Worm (Caenorhabditis elegans): Measurements from ENCODE around the gene dbn-1.

The dbn-1 gene

DNA sequence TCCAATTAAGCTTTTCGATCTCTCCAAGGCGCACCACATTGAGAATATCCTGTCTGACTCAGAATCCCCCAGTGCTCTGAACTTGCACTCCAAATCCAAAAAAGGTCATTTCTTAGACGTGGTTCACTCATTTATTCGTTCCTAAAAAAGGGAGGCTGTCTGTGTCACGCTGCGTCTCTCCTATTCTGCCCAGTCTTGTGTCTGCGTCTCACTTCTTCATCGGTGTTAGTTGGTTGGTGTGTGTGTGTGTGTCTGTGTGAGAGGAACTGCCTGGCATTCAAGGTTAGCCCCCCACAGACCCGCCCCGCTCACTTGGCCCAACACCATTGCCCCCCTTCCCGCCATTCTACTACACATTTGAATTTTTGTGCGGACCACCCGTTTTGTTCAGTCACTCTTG lies 44.4 kb downstream of the dbn-1 start:
- TF ChIP-seq zfp-3 (GFP tag; conservative IDR thresholded peaks at IDR 0.05) (no peak), madf-5 (GFP tag; IDR thresholded peaks at IDR 0.05) (no peak), F49E8.2 (tag; optimal IDR thresholded peaks at IDR 0.05; ENCODE audit: borderline replicate concordance) (no peak), lim-7 (GFP tag; IDR thresholded peaks at IDR 0.05) (0 out of 2 replicates have a peak, but pooled peaks have one; percentile 35), ama-1 (optimal IDR thresholded peaks at IDR 0.05) (no peak), pqm-1 (tag; optimal IDR thresholded peaks at IDR 0.05) (no peak), tag-97 (GFP tag; IDR thresholded peaks at IDR 0.05) (no peak), lin-29 (GFP tag; IDR thresholded peaks at IDR 0.05) (no peak), jun-1 (tag; optimal IDR thresholded peaks at IDR 0.05) (no peak), nhr-76 (tag; optimal IDR thresholded peaks at IDR 0.05) (no peak), lir-3 (tag; optimal IDR thresholded peaks at IDR 0.05) (no peak), nhr-11 (tag; optimal IDR thresholded peaks at IDR 0.05) (peak; percentile 7), unc-62 (GFP tag; optimal IDR thresholded peaks at IDR 0.05 in 1 of 2) (peak in 1 of 2 experiments; percentile 94), unc-62 (tag; optimal IDR thresholded peaks at IDR 0.05) (no peak), duxl-1 (tag; optimal IDR thresholded peaks at IDR 0.05; ENCODE audit: poor library complexity) (no peak), Y48G9A.11 (GFP tag; IDR thresholded peaks at IDR 0.05) (no peak), ceh-62 (tag; optimal IDR thresholded peaks at IDR 0.05) (no peak), php-3 (GFP tag; IDR thresholded peaks at IDR 0.05) (no peak), egl-43 (GFP tag; IDR thresholded peaks at IDR 0.05) (peak; percentile 77), saeg-2 (GFP tag; IDR thresholded peaks at IDR 0.05) (no peak), skn-1 (tag; optimal IDR thresholded peaks at IDR 0.05) (no peak), unc-130 (GFP tag; optimal IDR thresholded peaks at IDR 0.05) (no peak), snpc-1.2 (GFP tag; IDR thresholded peaks at IDR 0.05) (peak; percentile 36; the same call in 1 of the 2 replicates), aha-1 (tag) (peak; percentile 80), spr-3 (GFP tag; optimal IDR thresholded peaks at IDR 0.05) (no peak), nhr-28 (tag; optimal IDR thresholded peaks at IDR 0.05) (peak; percentile 58), hif-1 (tag; optimal IDR thresholded peaks at IDR 0.05) (peak in 1 of 2 experiments; percentile 38), dpl-1 (GFP tag; optimal IDR thresholded peaks at IDR 0.05) (no peak), daf-8 (GFP tag; IDR thresholded peaks at IDR 0.05) (no peak), F26F4.8 (GFP tag; conservative IDR thresholded peaks at IDR 0.05) (no peak), zag-1 (tag; optimal IDR thresholded peaks at IDR 0.05) (no peak), lin-38 (GFP tag; IDR thresholded peaks at IDR 0.05) (no peak), mdt-29 (GFP tag; IDR thresholded peaks at IDR 0.05) (no peak), mxl-2 (GFP tag; conservative IDR thresholded peaks at IDR 0.05) (no peak), R02D3.7 (tag; optimal IDR thresholded peaks at IDR 0.05) (no peak), lin-15B (tag; optimal IDR thresholded peaks at IDR 0.05) (no peak), hlh-11 (tag; optimal IDR thresholded peaks at IDR 0.05) (peak; percentile 68), Y105C5A.15 (GFP tag; IDR thresholded peaks at IDR 0.05) (no peak), nhr-42 (GFP tag; IDR thresholded peaks at IDR 0.05) (no peak), aly-2 (tag; optimal IDR thresholded peaks at IDR 0.05) (no peak), sdz-12 (GFP tag; optimal IDR thresholded peaks at IDR 0.05) (no peak), nhr-48 (tag; optimal IDR thresholded peaks at IDR 0.05) (no peak), dmd-8 (GFP tag; IDR thresholded peaks at IDR 0.05) (no peak), mxl-3 (GFP tag; optimal IDR thresholded peaks at IDR 0.05) (peak; percentile 52), vab-7 (GFP tag; IDR thresholded peaks at IDR 0.05) (no peak), hlh-30 (tag; optimal IDR thresholded peaks at IDR 0.05; ENCODE audit: insufficient read depth) (peak; percentile 74), ztf-7 (tag; optimal IDR thresholded peaks at IDR 0.05) (no peak), lin-39 (tag; optimal IDR thresholded peaks at IDR 0.05) (no peak), hmg-1.1 (GFP tag; IDR thresholded peaks at IDR 0.05) (peak; percentile 82), fos-1 (tag; optimal IDR thresholded peaks at IDR 0.05) (no peak), F44E2.7 (GFP tag; IDR thresholded peaks at IDR 0.05) (no peak), mep-1 (tag; optimal IDR thresholded peaks at IDR 0.05) (peak; percentile 49), ceh-44 (GFP tag; IDR thresholded peaks at IDR 0.05) (no peak)
